Fruit fly (Drosophila melanogaster): ENCODE results near the gene CG11585.

The CG11585 gene

DNA sequence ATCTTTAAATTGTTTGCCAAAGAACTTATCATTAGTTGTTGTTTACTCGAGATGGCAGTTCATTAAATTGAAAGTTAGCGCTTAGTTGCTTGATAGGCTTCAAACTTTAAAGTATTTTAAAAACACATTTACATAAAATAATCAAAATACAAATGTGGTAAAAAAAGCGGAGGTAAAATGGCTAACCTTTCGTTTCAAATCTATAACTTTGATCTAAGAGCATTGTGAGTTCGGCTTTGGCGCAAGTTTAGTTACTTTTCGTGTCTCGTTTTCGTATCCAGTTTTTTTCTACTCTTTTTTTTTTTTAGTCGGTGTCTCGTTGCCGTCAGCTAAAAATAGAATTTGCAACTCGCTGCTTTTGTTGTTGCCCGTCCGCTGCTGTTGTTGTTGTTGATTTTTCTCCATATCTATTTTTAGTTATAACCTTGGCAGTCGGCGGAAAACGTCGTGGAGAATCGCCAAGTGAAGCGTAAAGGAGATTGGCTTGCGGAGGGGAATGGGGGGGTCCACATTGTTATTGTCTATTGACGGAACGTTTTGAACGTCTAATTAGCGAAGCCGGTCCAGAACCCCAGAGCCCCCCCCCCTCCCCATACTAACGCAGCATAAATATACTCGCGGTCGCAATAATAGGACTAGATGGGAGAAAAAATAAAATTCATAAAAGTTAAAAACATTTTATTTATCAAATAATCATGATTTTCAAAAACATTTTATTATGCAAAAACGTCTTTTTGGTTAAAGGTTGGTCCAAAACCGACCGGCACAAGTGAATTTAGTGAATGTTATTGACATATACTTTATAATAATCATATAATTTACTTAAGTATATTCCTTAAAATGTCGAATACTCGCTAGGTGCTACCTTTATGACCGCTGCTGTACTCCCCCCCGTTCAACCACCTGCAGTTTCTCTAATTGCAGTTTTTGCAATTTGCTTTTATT lies 25.5 kb downstream of the CG11585 start (continued):
- TF ChIP-seq h (optimal IDR thresholded peaks at IDR 0.05) (no peak), nau (GFP tag; optimal IDR thresholded peaks at IDR 0.05) (no peak), CG18764 (GFP tag; optimal IDR thresholded peaks at IDR 0.05) (no peak), sr (GFP tag; IDR thresholded peaks at IDR 0.05) (no peak), CG6175 (GFP tag; IDR thresholded peaks at IDR 0.05) (no peak), schlank (tag; optimal IDR thresholded peaks at IDR 0.05) (no peak), hkb (optimal IDR thresholded peaks at IDR 0.05) (no peak), hkb (GFP tag; IDR thresholded peaks at IDR 0.05) (peak; percentile 45; the same call in 1 of the 2 replicates), bsh (GFP tag; optimal IDR thresholded peaks at IDR 0.05) (peak; percentile 46 to 74), CG11696 (GFP tag; IDR thresholded peaks at IDR 0.05) (peak; percentile 72), CG2116 (GFP tag; optimal IDR thresholded peaks at IDR 0.05) (no peak), CG15269 (tag; optimal IDR thresholded peaks at IDR 0.05) (peak; percentile 62), CG12659 (GFP tag; optimal IDR thresholded peaks at IDR 0.05) (no peak), lola (GFP tag; optimal IDR thresholded peaks at IDR 0.05) (no peak), org-1 (GFP tag; optimal IDR thresholded peaks at IDR 0.05) (peak; percentile 28), ranshi (GFP tag; IDR thresholded peaks at IDR 0.05) (no peak; the same call in 1 of the 2 replicates), CG13775 (GFP tag; optimal IDR thresholded peaks at IDR 0.05) (peak; percentile 49), E2f2 (GFP tag; IDR thresholded peaks at IDR 0.05) (peak; percentile 29; the same call in 1 of the 2 replicates), CG17361 (GFP tag; IDR thresholded peaks at IDR 0.05) (peak; percentile 33; the same call in 2 of the 3 replicates), mld (GFP tag; IDR thresholded peaks at IDR 0.05; ENCODE audit: partially characterized antibody) (no peak), CG10147 (GFP tag; optimal IDR thresholded peaks at IDR 0.05) (peak; percentile 75), Awh (GFP tag; IDR thresholded peaks at IDR 0.05) (no peak), pnt (GFP tag; optimal IDR thresholded peaks at IDR 0.05) (no peak), ara (GFP tag; IDR thresholded peaks at IDR 0.05) (0 out of 2 replicates have a peak, but pooled peaks have one; percentile 17), eyg (GFP tag; optimal IDR thresholded peaks at IDR 0.05) (no peak), CG32532 (GFP tag; IDR thresholded peaks at IDR 0.05) (peak; percentile 70), ham (GFP tag; IDR thresholded peaks at IDR 0.05) (no peak), insv (GFP tag; optimal IDR thresholded peaks at IDR 0.05) (no peak), CG15073 (GFP tag; optimal IDR thresholded peaks at IDR 0.05) (no peak), kah (GFP tag; optimal IDR thresholded peaks at IDR 0.05) (no peak), CG4707 (GFP tag; optimal IDR thresholded peaks at IDR 0.05) (no peak), pita (GFP tag; optimal IDR thresholded peaks at IDR 0.05) (no peak), CG2889 (GFP tag; IDR thresholded peaks at IDR 0.05) (no peak), CG1024 (GFP tag; IDR thresholded peaks at IDR 0.05) (no peak), CG6683 (GFP tag; optimal IDR thresholded peaks at IDR 0.05) (peak; percentile 18), gt (GFP tag; IDR thresholded peaks at IDR 0.05) (no peak), ro (GFP tag; IDR thresholded peaks at IDR 0.05) (no peak), sd (tag; optimal IDR thresholded peaks at IDR 0.05) (no peak), gfzf (GFP tag; optimal IDR thresholded peaks at IDR 0.05) (no peak), CG9817 (tag; optimal IDR thresholded peaks at IDR 0.05) (peak; percentile 56), NfI (GFP tag; optimal IDR thresholded peaks at IDR 0.05) (peak; percentile 12), NFAT (GFP tag; IDR thresholded peaks at IDR 0.05) (no peak), D (optimal IDR thresholded peaks at IDR 0.05) (no peak), D (GFP tag; optimal IDR thresholded peaks at IDR 0.05) (no peak), hth (optimal IDR thresholded peaks at IDR 0.05) (no peak), Atf3 (GFP tag; optimal IDR thresholded peaks at IDR 0.05) (no peak), dati (GFP tag; IDR thresholded peaks at IDR 0.05) (no peak), Xbp1 (GFP tag; optimal IDR thresholded peaks at IDR 0.05) (peak; percentile 13), slp2 (GFP tag; optimal IDR thresholded peaks at IDR 0.05) (no peak), CG11085 (GFP tag; IDR thresholded peaks at IDR 0.05) (no peak)
